Worm (Caenorhabditis elegans): ENCODE results near the gene C25A8.2.

ce11 chrIV:7032459-7032858 lies 22.8 kb downstream of the C25A8.2 start, which contains the start of gene C06G3.8:
- TF ChIP-seq ama-1 (optimal IDR thresholded peaks at IDR 0.05) (no peak), ets-7 (tag; optimal IDR thresholded peaks at IDR 0.05) (no peak), hnd-1 (tag; optimal IDR thresholded peaks at IDR 0.05) (no peak), flt-1 (GFP tag; IDR thresholded peaks at IDR 0.05) (no peak), hmbx-1 (tag; optimal IDR thresholded peaks at IDR 0.05) (no peak), scrt-1 (GFP tag; IDR thresholded peaks at IDR 0.05) (no peak), B0310.2 (tag; optimal IDR thresholded peaks at IDR 0.05) (no peak), tbx-37 (GFP tag; conservative IDR thresholded peaks at IDR 0.05) (no peak), ceh-36 (tag; optimal IDR thresholded peaks at IDR 0.05) (no peak), ceh-13 (GFP tag; optimal IDR thresholded peaks at IDR 0.05) (no peak)

All from whole organism, early embryonic.